Fruit fly (Drosophila melanogaster) Kc167 (cell line): Measurements from ENCODE around the gene Cap-D2.

Experiments
- Myc ChIP-seq: fragments of >200 bp; optimal IDR thresholded peaks from 2 replicates; lab custom pipeline; 2017; ENCODE audit warnings: missing external identifiers
- Sin3A ChIP-seq: fragments of >200 bp; optimal IDR thresholded peaks from 2 replicates; lab custom pipeline; 2018; ENCODE audit warnings: missing external identifiers

dm6 chr3R:29659950-29660349, 15.5 kb upstream of the Cap-D2 start, which contains the start of gene Dop1R2:
- no peak for TF ChIP-seq Myc
- TF ChIP-seq Sin3A (lab: Kevin White, UChicago), result no peak
